Fruit fly (Drosophila melanogaster): ENCODE results near the gene Edc3.

Gene Edc3

DNA sequence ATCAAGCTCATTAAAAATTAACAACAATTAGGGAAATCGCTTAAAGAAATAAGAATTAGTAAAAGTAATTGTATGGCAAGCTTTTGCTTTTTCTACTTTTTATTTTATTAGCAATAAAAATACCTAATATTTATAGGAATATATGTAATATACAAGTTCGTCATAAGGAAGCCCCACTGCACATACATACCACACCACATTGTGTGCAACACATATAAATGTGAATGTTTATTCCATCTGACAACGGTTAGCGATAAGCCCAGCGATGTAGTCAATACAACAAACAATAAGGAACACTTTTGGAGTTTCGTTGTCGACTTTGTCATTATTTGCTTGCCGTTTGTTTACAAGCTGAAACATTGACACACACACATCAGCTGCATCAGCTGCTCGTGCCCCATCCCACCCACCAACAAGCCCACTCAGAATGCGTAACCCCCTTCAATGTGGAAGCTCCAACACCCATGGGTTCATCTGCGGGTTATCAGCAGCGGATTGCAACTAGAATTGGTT lies 44.3 kb downstream of the Edc3 start (continued):
- TF ChIP-seq CG10565 (GFP tag; optimal IDR thresholded peaks at IDR 0.05) (no peak), CG8944 (GFP tag; optimal IDR thresholded peaks at IDR 0.05) (peak; percentile 45), Usf (GFP tag; optimal IDR thresholded peaks at IDR 0.05) (peak; percentile 18), CG17385 (GFP tag; optimal IDR thresholded peaks at IDR 0.05) (peak; percentile 71), mirr (GFP tag; optimal IDR thresholded peaks at IDR 0.05) (no peak), Atf-2 (GFP tag; optimal IDR thresholded peaks at IDR 0.05) (peak; percentile 19), Myb (GFP tag; optimal IDR thresholded peaks at IDR 0.05) (peak; percentile 5), trh (GFP tag; optimal IDR thresholded peaks at IDR 0.05) (peak; percentile 61), crc (GFP tag; optimal IDR thresholded peaks at IDR 0.05) (peak; percentile 23), CG7357 (GFP tag; IDR thresholded peaks at IDR 0.05) (no peak), CG33557 (GFP tag; optimal IDR thresholded peaks at IDR 0.05) (peak; percentile 98), CG17328 (GFP tag; IDR thresholded peaks at IDR 0.05) (peak; percentile 55; the same call in 1 of the 2 replicates), Lim3 (GFP tag; IDR thresholded peaks at IDR 0.05) (no peak), Bdp1 (GFP tag; optimal IDR thresholded peaks at IDR 0.05) (peak; percentile 35), CG17829 (tag; optimal IDR thresholded peaks at IDR 0.05) (peak; percentile 78), Rx (GFP tag; IDR thresholded peaks at IDR 0.05) (no peak), gsb (GFP tag; IDR thresholded peaks at IDR 0.05) (no peak), Hr51 (GFP tag; optimal IDR thresholded peaks at IDR 0.05) (peak; percentile 7 to 48), Opbp (GFP tag; IDR thresholded peaks at IDR 0.05; ENCODE audit: partially characterized antibody) (no peak), CG4328 (GFP tag; optimal IDR thresholded peaks at IDR 0.05) (peak; percentile 76), disco-r (GFP tag; optimal IDR thresholded peaks at IDR 0.05) (peak; percentile 22), CG9797 (GFP tag; optimal IDR thresholded peaks at IDR 0.05) (peak; percentile 41), tna (GFP tag; IDR thresholded peaks at IDR 0.05; ENCODE audit: partially characterized antibody) (no peak), Nf-YA (GFP tag; IDR thresholded peaks at IDR 0.05) (peak; percentile 58; the same call in 1 of the 2 replicates), Pdp1 (GFP tag; optimal IDR thresholded peaks at IDR 0.05) (peak in 1 of 2 experiments; percentile 38), eyg (GFP tag; optimal IDR thresholded peaks at IDR 0.05) (peak; percentile 16), hth (optimal IDR thresholded peaks at IDR 0.05) (no peak), CG10979 (tag; optimal IDR thresholded peaks at IDR 0.05) (peak; percentile 66), pfk (GFP tag; optimal IDR thresholded peaks at IDR 0.05) (peak; percentile 69), chinmo (GFP tag; IDR thresholded peaks at IDR 0.05; ENCODE audit: partially characterized antibody) (0 out of 4 replicates have a peak, but pooled peaks have one; percentile 23), CG43689 (GFP tag; IDR thresholded peaks at IDR 0.05) (no peak), CG6254 (GFP tag; optimal IDR thresholded peaks at IDR 0.05) (peak; percentile 92), CG10209 (GFP tag; optimal IDR thresholded peaks at IDR 0.05) (peak; percentile 79), Jarid2 (GFP tag; optimal IDR thresholded peaks at IDR 0.05) (peak; percentile 56), eve (GFP tag; optimal IDR thresholded peaks at IDR 0.05) (peak in 1 of 2 experiments; percentile 70), z (GFP tag; IDR thresholded peaks at IDR 0.05) (peak; percentile 70), CG1024 (GFP tag; IDR thresholded peaks at IDR 0.05) (peak; percentile 70; the same call in 1 of the 2 replicates), CG11723 (GFP tag; optimal IDR thresholded peaks at IDR 0.05) (peak; percentile 87), Nf-YC (tag; optimal IDR thresholded peaks at IDR 0.05) (no peak), CG14710 (tag; optimal IDR thresholded peaks at IDR 0.05) (peak; percentile 94), CG17912 (GFP tag; optimal IDR thresholded peaks at IDR 0.05) (peak; percentile 88), tio (GFP tag; optimal IDR thresholded peaks at IDR 0.05) (peak; percentile 42), twi (tag; optimal IDR thresholded peaks at IDR 0.05) (peak; percentile 80), org-1 (GFP tag; optimal IDR thresholded peaks at IDR 0.05) (peak; percentile 86), Optix (GFP tag; IDR thresholded peaks at IDR 0.05) (peak; percentile 42; the same call in 2 of the 3 replicates), Six4 (GFP tag; optimal IDR thresholded peaks at IDR 0.05) (peak; percentile 66), CG6272 (GFP tag; IDR thresholded peaks at IDR 0.05) (no peak), HLH3B (GFP tag; IDR thresholded peaks at IDR 0.05) (peak; percentile 61; the same call in 1 of the 2 replicates), CG7271 (tag; optimal IDR thresholded peaks at IDR 0.05) (peak; percentile 56), CG10959 (GFP tag; IDR thresholded peaks at IDR 0.05) (peak; percentile 58; the same call in 1 of the 2 replicates)
